Worm (Caenorhabditis elegans): Measurements from ENCODE around the gene srsx-36.

DNA sequence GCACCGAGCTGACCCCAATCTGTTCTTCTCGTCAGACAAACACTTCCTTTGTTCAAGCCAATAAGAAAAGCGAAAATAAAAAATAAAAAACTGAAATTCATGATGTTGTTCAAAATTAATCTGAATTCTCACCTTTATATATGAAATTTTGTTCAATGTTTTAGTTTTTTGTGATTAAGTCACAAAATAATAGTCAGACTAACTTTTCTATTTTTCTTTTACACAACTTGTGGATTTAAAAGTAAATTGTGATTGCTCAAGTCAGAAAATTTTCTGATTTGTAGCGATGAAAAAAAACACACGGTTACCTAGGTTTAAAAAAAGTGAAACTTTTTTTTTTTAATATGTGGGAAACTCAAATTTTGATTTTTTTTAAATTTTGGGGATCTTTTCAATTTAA is 8.3 kb upstream of the srsx-36 start, which contains the start of gene abf-3:
- TF ChIP-seq elt-1 (tag; optimal IDR thresholded peaks at IDR 0.05; ENCODE audit: borderline replicate concordance, insufficient read depth): no peak
- TF ChIP-seq nhr-237 (tag; optimal IDR thresholded peaks at IDR 0.05): no peak
- TF ChIP-seq lsy-2 (tag; optimal IDR thresholded peaks at IDR 0.05): no peak
- TF ChIP-seq mls-2 (tag; optimal IDR thresholded peaks at IDR 0.05): no peak
- no peak for TF ChIP-seq cnd-1 (tag; optimal IDR thresholded peaks at IDR 0.05)
- no peak for TF ChIP-seq nhr-28 (tag; optimal IDR thresholded peaks at IDR 0.05)

Measured in whole organism, mixed stage, embryonic.